Worm (Caenorhabditis elegans) whole organism, L4/young adult: ENCODE data around the gene far-4.

Experiments
- W03F9.2 ChIP-seq: fragments of 150-350 bp; optimal IDR thresholded peaks from 2 replicates; lab custom pipeline; 2014; ENCODE audit warnings: missing biosample characterization, missing genetic modification characterization
- dao-5 ChIP-seq: sonication (generic microtip); optimal IDR thresholded peaks from 2 replicates; lab custom pipeline; 2016; ENCODE audit warnings: missing genotype, missing genetic modification characterization, moderate library complexity, missing compliant biosample characterization
- him-1 ChIP-seq: sonication (generic microtip); optimal IDR thresholded peaks from 2 replicates; lab custom pipeline; 2016; ENCODE audit warnings: missing genotype, missing genetic modification reagents, missing genetic modification characterization, missing compliant biosample characterization

- TF ChIP-seq him-1 (tag; lab: Kevin White, UChicago), result no peak
- TF ChIP-seq dao-5 (tag; lab: Kevin White, UChicago), result no peak
- TF ChIP-seq W03F9.2, result no peak
Measured at ce11 chrV:12992891-12993290, 6.6 kb downstream of the far-4 start, which contains the start of the genes F15B9.11 and dsl-7.
